Fruit fly (Drosophila melanogaster) whole organism, embryonic: Measurements from ENCODE around the gene CG12020.
A peak's percentile ranks its signal among the peaks of the same experiment; 100 is the strongest.

Source experiments
- ATbp ChIP-seq: fragments of 200-800 bp; sonication (Bioruptor generic); optimal IDR thresholded peaks from 2 replicates; lab custom pipeline; 2017; ENCODE audit warnings: missing biosample characterization, mild to moderate bottlenecking, missing genetic modification characterization, missing genetic modification reagents
- BEAF-32 ChIP-seq: fragments of 200-800 bp; sonication (Bioruptor generic); optimal IDR thresholded peaks from 3 replicates; lab custom pipeline; 2017; ENCODE audit warnings: missing biosample characterization, missing genetic modification characterization, mild to moderate bottlenecking, moderate library complexity, missing genetic modification reagents
- CG10267 ChIP-seq: fragments of 200-800 bp; sonication (Bioruptor generic); optimal IDR thresholded peaks from 2 replicates; lab custom pipeline; 2018; ENCODE audit warnings: missing biosample characterization, mild to moderate bottlenecking, missing genetic modification characterization, moderate library complexity
- CG10654 ChIP-seq: fragments of 200-800 bp; sonication (Bioruptor generic); optimal IDR thresholded peaks from 2 replicates; lab custom pipeline; 2016; ENCODE audit warnings: missing biosample characterization, missing genetic modification characterization
- CG12219 ChIP-seq: fragments of 200-800 bp; sonication (Bioruptor generic); optimal IDR thresholded peaks from 3 replicates; lab custom pipeline; 2018; ENCODE audit warnings: missing biosample characterization, mild to moderate bottlenecking, missing genetic modification characterization
- CG1233 ChIP-seq: fragments of 200-800 bp; sonication (Bioruptor generic); optimal IDR thresholded peaks from 4 replicates; lab custom pipeline; 2018; ENCODE audit warnings: missing biosample characterization, mild to moderate bottlenecking, missing genetic modification characterization
- CG13424 ChIP-seq: fragments of 200-800 bp; sonication (Bioruptor generic); optimal IDR thresholded peaks from 2 replicates; lab custom pipeline; 2019; ENCODE audit warnings: missing biosample characterization, mild to moderate bottlenecking, missing genetic modification characterization, moderate library complexity
- CG13894 ChIP-seq: fragments of 200-800 bp; sonication (Bioruptor generic); optimal IDR thresholded peaks from 3 replicates; lab custom pipeline; 2018; ENCODE audit warnings: missing biosample characterization, mild to moderate bottlenecking, missing genetic modification characterization, moderate library complexity
- CG14860 ChIP-seq: fragments of 200-800 bp; sonication (Bioruptor generic); IDR thresholded peaks from 3 replicates; pipeline ENCODE4 v1.3.6; 2022; ENCODE audit warnings: missing biosample characterization, missing genetic modification characterization; ENCODE audit not compliant: partially characterized antibody
- CG15011 ChIP-seq: fragments of 200-800 bp; sonication (Bioruptor generic); optimal IDR thresholded peaks from 3 replicates; lab custom pipeline; 2018; ENCODE audit warnings: missing biosample characterization, mild to moderate bottlenecking, missing genetic modification characterization
- CG15514 ChIP-seq: fragments of 200-800 bp; sonication (Bioruptor generic); optimal IDR thresholded peaks from 3 replicates; lab custom pipeline; 2017; ENCODE audit warnings: missing biosample characterization, missing genetic modification characterization, mild to moderate bottlenecking, moderate library complexity, missing genetic modification reagents
- CG17328 ChIP-seq: fragments of 200-800 bp; sonication (Bioruptor generic); IDR thresholded peaks from 2 replicates; pipeline ENCODE4 v1.3.6; 2022; ENCODE audit warnings: missing biosample characterization, missing genetic modification characterization
- CG1792 ChIP-seq: fragments of 200-800 bp; sonication (Bioruptor generic); optimal IDR thresholded peaks from 2 replicates; lab custom pipeline; 2016; ENCODE audit warnings: missing biosample characterization, missing genetic modification characterization
- CG18764 ChIP-seq: fragments of 200-800 bp; sonication (Bioruptor generic); optimal IDR thresholded peaks from 3 replicates; lab custom pipeline; 2016; ENCODE audit warnings: missing biosample characterization, missing genetic modification characterization
- CG3065 ChIP-seq: fragments of 200-800 bp; sonication (Bioruptor generic); optimal IDR thresholded peaks from 2 replicates; lab custom pipeline; 2016; ENCODE audit warnings: missing biosample characterization, missing genetic modification characterization
- CG31441 ChIP-seq: fragments of 200-800 bp; sonication (Bioruptor generic); IDR thresholded peaks from 2 replicates; pipeline ENCODE4 v1.3.6; 2022; ENCODE audit warnings: missing biosample characterization, missing genetic modification characterization
- CG3281 ChIP-seq: fragments of 200-800 bp; sonication (Bioruptor generic); optimal IDR thresholded peaks from 3 replicates; lab custom pipeline; 2017; ENCODE audit warnings: missing biosample characterization, mild to moderate bottlenecking, missing genetic modification characterization
- CG34376 ChIP-seq: fragments of 200-800 bp; sonication (Bioruptor generic); optimal IDR thresholded peaks from 2 replicates; lab custom pipeline; 2018; ENCODE audit warnings: missing biosample characterization, mild to moderate bottlenecking, missing genetic modification characterization
- CG4328 ChIP-seq: fragments of 200-800 bp; sonication (Bioruptor generic); optimal IDR thresholded peaks from 3 replicates; lab custom pipeline; 2017; ENCODE audit warnings: missing biosample characterization, missing genetic modification reagents, missing genetic modification characterization
- CG4617 ChIP-seq: fragments of 200-800 bp; sonication (Bioruptor generic); optimal IDR thresholded peaks from 3 replicates; lab custom pipeline; 2016; ENCODE audit warnings: missing biosample characterization, missing genetic modification characterization, borderline replicate concordance
- CG6683 ChIP-seq: fragments of 200-800 bp; sonication (Bioruptor generic); optimal IDR thresholded peaks from 2 replicates; lab custom pipeline; 2017; ENCODE audit warnings: missing biosample characterization, mild to moderate bottlenecking, missing genetic modification characterization, missing genetic modification reagents
- CG8765 ChIP-seq: fragments of 200-800 bp; sonication (Bioruptor generic); IDR thresholded peaks from 2 replicates; pipeline ENCODE4 v1.3.6; 2022; ENCODE audit warnings: missing biosample characterization, missing genetic modification characterization
- CoRest ChIP-seq: fragments of 200-800 bp; sonication (Bioruptor generic); optimal IDR thresholded peaks from 3 replicates; lab custom pipeline; 2018; ENCODE audit warnings: missing biosample characterization, mild to moderate bottlenecking, missing genetic modification characterization, moderate library complexity
- Dad ChIP-seq: fragments of 200-800 bp; sonication (Bioruptor generic); optimal IDR thresholded peaks from 3 replicates; lab custom pipeline; 2016; ENCODE audit warnings: missing biosample characterization, missing genetic modification characterization
- Ets65A ChIP-seq: fragments of 200-800 bp; sonication (Bioruptor generic); peaks from one replicate; lab custom pipeline; 2016; ENCODE audit warnings: missing biosample characterization, missing genetic modification characterization
- HmgZ ChIP-seq: fragments of 200-800 bp; sonication (Bioruptor generic); optimal IDR thresholded peaks from 2 replicates; lab custom pipeline; 2018; ENCODE audit warnings: missing biosample characterization, mild to moderate bottlenecking, missing genetic modification characterization
- Hmx ChIP-seq: fragments of 200-800 bp; sonication (Bioruptor generic); optimal IDR thresholded peaks from 2 replicates; lab custom pipeline; 2016; ENCODE audit warnings: missing biosample characterization, missing genetic modification characterization
- Hr78 ChIP-seq, 2 experiments: fragments of 200-800 bp in 1 of 2; fragments of >200 bp in 1 of 2; sonication (Bioruptor generic) in 1 of 2; optimal IDR thresholded peaks; 2 replicates each; lab custom pipeline; 2017 to 2019; ENCODE audit warnings: missing biosample characterization in 2 of 2, missing genetic modification characterization in 2 of 2, mild to moderate bottlenecking in 1 of 2, moderate library complexity in 1 of 2
- Jarid2 ChIP-seq: fragments of 200-800 bp; sonication (Bioruptor generic); optimal IDR thresholded peaks from 3 replicates; lab custom pipeline; 2017; ENCODE audit warnings: mild to moderate bottlenecking, missing biosample characterization, missing genetic modification reagents, missing genetic modification characterization
- Med ChIP-seq: fragments of 200-800 bp; sonication (Bioruptor generic); peaks from one replicate; lab custom pipeline; 2016; ENCODE audit warnings: missing biosample characterization, missing genetic modification characterization, mild to moderate bottlenecking, inconsistent platforms, moderate library complexity
- Oli ChIP-seq: fragments of 200-800 bp; sonication (Bioruptor generic); optimal IDR thresholded peaks from 2 replicates; lab custom pipeline; 2018; ENCODE audit warnings: missing biosample characterization, mild to moderate bottlenecking, missing genetic modification characterization, moderate library complexity
- Sry-δ ChIP-seq: fragments of 200-800 bp; sonication (Bioruptor generic); optimal IDR thresholded peaks from 2 replicates; lab custom pipeline; 2016; ENCODE audit warnings: missing biosample characterization, missing genetic modification characterization
- Usf ChIP-seq: fragments of 200-800 bp; sonication (Bioruptor generic); optimal IDR thresholded peaks from 2 replicates; lab custom pipeline; 2017; ENCODE audit warnings: missing genotype, missing biosample characterization, missing genetic modification characterization
- caup ChIP-seq: fragments of 200-800 bp; sonication (Bioruptor generic); optimal IDR thresholded peaks from 3 replicates; lab custom pipeline; 2017; ENCODE audit warnings: missing biosample characterization, mild to moderate bottlenecking, missing genetic modification characterization, moderate library complexity; ENCODE audit not compliant: severe bottlenecking
- croc ChIP-seq: fragments of 200-800 bp; sonication (Bioruptor generic); conservative IDR thresholded peaks from 3 replicates; pipeline ENCODE4 v1.3.6; 2022; ENCODE audit warnings: missing biosample characterization, missing genetic modification characterization
- dan ChIP-seq: fragments of 200-800 bp; sonication (Bioruptor generic); IDR thresholded peaks from 2 replicates; pipeline ENCODE4 v1.3.6; 2022; ENCODE audit warnings: missing biosample characterization, missing genetic modification characterization
- emc ChIP-seq: fragments of 200-800 bp; sonication (Bioruptor generic); optimal IDR thresholded peaks from 2 replicates; lab custom pipeline; 2016; ENCODE audit warnings: missing biosample characterization, missing genetic modification characterization
- fd102C ChIP-seq: fragments of 200-800 bp; sonication (Bioruptor generic); optimal IDR thresholded peaks from 2 replicates; lab custom pipeline; 2018; ENCODE audit warnings: missing biosample characterization, mild to moderate bottlenecking, missing genetic modification characterization, moderate library complexity
- fd64A ChIP-seq: fragments of 200-800 bp; sonication (Bioruptor generic); optimal IDR thresholded peaks from 3 replicates; lab custom pipeline; 2018; ENCODE audit warnings: missing biosample characterization, mild to moderate bottlenecking, missing genetic modification characterization
- hth ChIP-seq: fragments of >200 bp; optimal IDR thresholded peaks from 2 replicates; lab custom pipeline; 2017; ENCODE audit warnings: inconsistent platforms
- jumu ChIP-seq: fragments of 200-800 bp; sonication (Bioruptor generic); optimal IDR thresholded peaks from 3 replicates; lab custom pipeline; 2016; ENCODE audit warnings: missing biosample characterization, missing genetic modification characterization
- klu ChIP-seq: fragments of 200-800 bp; sonication (Bioruptor generic); IDR thresholded peaks from 2 replicates; pipeline ENCODE4 v1.3.6; 2022; ENCODE audit warnings: missing biosample characterization, missing genetic modification characterization
- knrl ChIP-seq: fragments of 200-800 bp; sonication (Bioruptor generic); IDR thresholded peaks from 3 replicates; pipeline ENCODE4 v1.3.6; 2022; ENCODE audit warnings: missing biosample characterization, missing genetic modification characterization; ENCODE audit not compliant: partially characterized antibody
- nmo ChIP-seq: fragments of 200-800 bp; sonication (Bioruptor generic); optimal IDR thresholded peaks from 2 replicates; lab custom pipeline; 2018; ENCODE audit warnings: missing biosample characterization, mild to moderate bottlenecking, missing genetic modification characterization, moderate library complexity
- pnt ChIP-seq: fragments of 200-800 bp; sonication (Bioruptor generic); optimal IDR thresholded peaks from 3 replicates; lab custom pipeline; 2016; ENCODE audit warnings: missing biosample characterization, missing genetic modification characterization
- rib ChIP-seq: fragments of 200-800 bp; sonication (Bioruptor generic); IDR thresholded peaks from 2 replicates; pipeline ENCODE4 v1.3.6; 2022; ENCODE audit warnings: missing biosample characterization, missing genetic modification characterization
- slp2 ChIP-seq: fragments of 200-800 bp; sonication (Bioruptor generic); optimal IDR thresholded peaks from 2 replicates; lab custom pipeline; 2016; ENCODE audit warnings: missing biosample characterization, missing genetic modification characterization
- stwl ChIP-seq: fragments of 200-800 bp; sonication (Bioruptor generic); optimal IDR thresholded peaks from 3 replicates; lab custom pipeline; 2018; ENCODE audit warnings: missing biosample characterization, mild to moderate bottlenecking, missing genetic modification characterization, moderate library complexity
- unc-4 ChIP-seq: fragments of 200-800 bp; sonication (Bioruptor generic); IDR thresholded peaks from 2 replicates; pipeline ENCODE4 v1.3.6; 2022; ENCODE audit warnings: missing biosample characterization, missing genetic modification characterization; ENCODE audit not compliant: partially characterized antibody
- wdn ChIP-seq: fragments of 200-800 bp; sonication (Bioruptor generic); IDR thresholded peaks from 2 replicates; pipeline ENCODE4 v1.3.6; 2022; ENCODE audit warnings: missing biosample characterization, missing genetic modification characterization
- yki ChIP-seq: fragments of >200 bp; optimal IDR thresholded peaks from 3 replicates; lab custom pipeline; 2018
- z ChIP-seq: fragments of 200-800 bp; sonication (Bioruptor generic); IDR thresholded peaks from 3 replicates; pipeline ENCODE4 v1.3.6; 2022; ENCODE audit warnings: missing biosample characterization, missing genetic modification characterization

CG12020 gene

dm6 chr3L:1810288-1810687 lies 13.2 kb downstream of the CG12020 start, which contains the start of gene GV1:
TSS of gene GV1 (plus strand) at chr3L:1810588.
- no peak for TF ChIP-seq BEAF-32 (GFP tag; lab: Kevin White, UChicago)
- no peak for TF ChIP-seq CG18764 (GFP tag; lab: Kevin White, UChicago)
- no peak for TF ChIP-seq CG6683 (GFP tag; lab: Kevin White, UChicago)
- TF ChIP-seq CG13894 (tag; lab: Kevin White, UChicago), result peak; percentile 54
- TF ChIP-seq CG4328 (GFP tag; lab: Kevin White, UChicago), result no peak
- no peak for TF ChIP-seq emc (GFP tag; lab: Kevin White, UChicago)
- no peak for TF ChIP-seq Usf
- no peak for TF ChIP-seq knrl
- no peak for TF ChIP-seq hth (lab: Kevin White, UChicago)
- no peak for TF ChIP-seq Hr78 (GFP tag; optimal IDR thresholded peaks at IDR 0.05; lab: Kevin White, UChicago)
- TF ChIP-seq wdn (GFP tag; lab: Robert Waterston, UW), result no peak
- TF ChIP-seq Med (GFP tag; lab: Kevin White, UChicago), result peak; percentile 59
- no peak for TF ChIP-seq CG17328
- no peak for TF ChIP-seq CG4617 (GFP tag; lab: Kevin White, UChicago)
- no peak for TF ChIP-seq caup (GFP tag; lab: Kevin White, UChicago)
- no peak for TF ChIP-seq fd64A (GFP tag; lab: Kevin White, UChicago)
- no peak for TF ChIP-seq croc (GFP tag; lab: Robert Waterston, UW)
- no peak for TF ChIP-seq Hmx (GFP tag; lab: Kevin White, UChicago)
- TF ChIP-seq CG3281 (GFP tag; lab: Kevin White, UChicago), result no peak
- no peak for TF ChIP-seq pnt (GFP tag; lab: Kevin White, UChicago)
- peak; percentile 3 for TF ChIP-seq CG34376
- TF ChIP-seq Dad (GFP tag; lab: Kevin White, UChicago), result no peak
- TF ChIP-seq CG15011 (GFP tag; lab: Kevin White, UChicago), result no peak
- no peak for TF ChIP-seq CG1792 (GFP tag; lab: Kevin White, UChicago)
- no peak for TF ChIP-seq nmo (GFP tag; lab: Kevin White, UChicago)
- peak; percentile 5 for TF ChIP-seq CG15514 (GFP tag; lab: Kevin White, UChicago)
- TF ChIP-seq CG13424 (tag; lab: Kevin White, UChicago), result no peak
- no peak for TF ChIP-seq Jarid2 (GFP tag; lab: Kevin White, UChicago)
- TF ChIP-seq CG1233 (GFP tag; lab: Kevin White, UChicago), result no peak
- no peak for TF ChIP-seq klu (GFP tag; lab: Robert Waterston, UW)
- TF ChIP-seq unc-4 (GFP tag; lab: Robert Waterston, UW), result no peak
- TF ChIP-seq CG10654 (GFP tag; lab: Kevin White, UChicago), result no peak
- TF ChIP-seq jumu (GFP tag; lab: Kevin White, UChicago), result no peak
- TF ChIP-seq CG14860, result no peak
- no peak for TF ChIP-seq CG10267 (tag; lab: Kevin White, UChicago)
- no peak for TF ChIP-seq CG12219
- no peak for TF ChIP-seq CG3065 (GFP tag; lab: Kevin White, UChicago)
- TF ChIP-seq CoRest (tag; lab: Kevin White, UChicago), result no peak
- TF ChIP-seq z (GFP tag; lab: Robert Waterston, UW), result no peak
- peak; percentile 80 for TF ChIP-seq Ets65A (GFP tag; lab: Kevin White, UChicago)
- no peak for TF ChIP-seq CG8765 (GFP tag; lab: Robert Waterston, UW)
- TF ChIP-seq slp2, result no peak
- TF ChIP-seq CG31441, result no peak
- no peak for TF ChIP-seq Oli (tag; lab: Kevin White, UChicago)
- TF ChIP-seq yki (lab: Kevin White, UChicago), result no peak
- TF ChIP-seq Sry-δ (GFP tag; lab: Kevin White, UChicago), result no peak
- no peak for TF ChIP-seq fd102C (GFP tag; lab: Kevin White, UChicago)
- TF ChIP-seq dan (GFP tag; lab: Robert Waterston, UW), result no peak
- TF ChIP-seq HmgZ (tag; lab: Kevin White, UChicago), result no peak
- peak; percentile 52; the same call in 1 of the 2 replicates for TF ChIP-seq rib (GFP tag; lab: Robert Waterston, UW)
- TF ChIP-seq stwl (tag; lab: Kevin White, UChicago), result no peak
- no peak for TF ChIP-seq ATbp
